Fruit fly (Drosophila melanogaster) whole organism, adult: ENCODE measurements around the gene CG12691.

Source experiments
- CG12768 ChIP-seq: fragments of 200-800 bp; sonication (Bioruptor generic); optimal IDR thresholded peaks from 2 replicates; lab custom pipeline; 2017; ENCODE audit warnings: missing biosample characterization, missing genetic modification characterization, mild to moderate bottlenecking, moderate library complexity, missing genetic modification reagents
- CG5204 ChIP-seq: fragments of 200-800 bp; sonication (Bioruptor generic); optimal IDR thresholded peaks from 2 replicates; lab custom pipeline; 2016; ENCODE audit warnings: missing biosample characterization, missing genetic modification characterization
- CG7101 ChIP-seq: fragments of 200-800 bp; sonication (Bioruptor generic); optimal IDR thresholded peaks from 2 replicates; lab custom pipeline; 2018; ENCODE audit warnings: missing biosample characterization, mild to moderate bottlenecking, missing genetic modification characterization, moderate library complexity
- cnc ChIP-seq, 2 experiments: fragments of >200 bp; optimal IDR thresholded peaks; 2 replicates each; lab custom pipeline; 2017

- TF ChIP-seq CG12768 (GFP tag; lab: Kevin White, UChicago): no peak
- no peak for TF ChIP-seq cnc (optimal IDR thresholded peaks at IDR 0.05; lab: Kevin White, UChicago)
- TF ChIP-seq CG5204 (GFP tag; lab: Kevin White, UChicago): no peak
- TF ChIP-seq CG7101: no peak
Observed at dm6 chrX:4242726-4243125, 23.2 kb upstream of the CG12691 start, which contains the start of gene Femcoat.
